Fruit fly (Drosophila melanogaster): Measurements from ENCODE around the gene CG15741.

The CG15741 gene

dm6 chrX:11823003-11823402 lies 14.8 kb downstream of the CG15741 start:
- peak; percentile 11 for TF ChIP-seq CG9948 (tag; optimal IDR thresholded peaks at IDR 0.05)
- TF ChIP-seq CG12605 (GFP tag; IDR thresholded peaks at IDR 0.05), result peak; percentile 85
- no peak for TF ChIP-seq CG10348 (GFP tag; IDR thresholded peaks at IDR 0.05)
- peak; percentile 50; the same call in 2 of the 3 replicates for TF ChIP-seq CG4496 (GFP tag; IDR thresholded peaks at IDR 0.05)
- peak; percentile 54 for TF ChIP-seq CG8301 (tag; optimal IDR thresholded peaks at IDR 0.05)
- TF ChIP-seq CG34367 (tag; optimal IDR thresholded peaks at IDR 0.05), result peak; percentile 14
- TF ChIP-seq CG15710 (tag; optimal IDR thresholded peaks at IDR 0.05), result peak; percentile 19
- peak; percentile 38 for TF ChIP-seq EcR (GFP tag; optimal IDR thresholded peaks at IDR 0.05)
- no peak for TF ChIP-seq Pif1A (GFP tag; optimal IDR thresholded peaks at IDR 0.05)
- TF ChIP-seq rn (GFP tag; IDR thresholded peaks at IDR 0.05), result no peak
- TF ChIP-seq CG8159 (tag; optimal IDR thresholded peaks at IDR 0.05), result peak; percentile 83
- TF ChIP-seq CG13204 (GFP tag; optimal IDR thresholded peaks at IDR 0.05), result no peak
- TF ChIP-seq Ets98B (GFP tag; IDR thresholded peaks at IDR 0.05), result peak; percentile 60
- TF ChIP-seq Snoo (tag; optimal IDR thresholded peaks at IDR 0.05), result no peak
- TF ChIP-seq fd96Ca (GFP tag; IDR thresholded peaks at IDR 0.05), result peak; percentile 62; the same call in 1 of the 3 replicates
- TF ChIP-seq CG17806 (tag; optimal IDR thresholded peaks at IDR 0.05), result peak; percentile 4
- no peak for TF ChIP-seq Pif1B (GFP tag; optimal IDR thresholded peaks at IDR 0.05)
- no peak for TF ChIP-seq CG14655 (GFP tag; optimal IDR thresholded peaks at IDR 0.05)
- peak; percentile 65 for TF ChIP-seq CG32121 (GFP tag; IDR thresholded peaks at IDR 0.05)
- TF ChIP-seq D1 (tag; optimal IDR thresholded peaks at IDR 0.05), result no peak
- TF ChIP-seq gl (tag; optimal IDR thresholded peaks at IDR 0.05), result peak; percentile 44

- TF ChIP-seq CG8159 (tag; optimal IDR thresholded peaks at IDR 0.05), result peak; percentile 81
- no peak for TF ChIP-seq CG9948 (tag; optimal IDR thresholded peaks at IDR 0.05)
- peak; percentile 33 for TF ChIP-seq CG8301 (tag; optimal IDR thresholded peaks at IDR 0.05)
- TF ChIP-seq gl (tag; optimal IDR thresholded peaks at IDR 0.05), result no peak
- no peak for TF ChIP-seq Snoo (tag; optimal IDR thresholded peaks at IDR 0.05)
- TF ChIP-seq Pif1B (GFP tag; optimal IDR thresholded peaks at IDR 0.05), result no peak
- no peak for TF ChIP-seq CG15710 (tag; optimal IDR thresholded peaks at IDR 0.05)
- TF ChIP-seq Ets98B (GFP tag; IDR thresholded peaks at IDR 0.05), result peak; percentile 47
- TF ChIP-seq fd96Ca (GFP tag; IDR thresholded peaks at IDR 0.05), result no peak; the same call in 2 of the 3 replicates
- TF ChIP-seq CG32121 (GFP tag; IDR thresholded peaks at IDR 0.05), result 0 out of 2 replicates have a peak, but pooled peaks have one; percentile 17
- TF ChIP-seq CG10348 (GFP tag; IDR thresholded peaks at IDR 0.05), result no peak
- TF ChIP-seq CG14655 (GFP tag; optimal IDR thresholded peaks at IDR 0.05), result peak; percentile 25
- no peak for TF ChIP-seq CG17806 (tag; optimal IDR thresholded peaks at IDR 0.05)
- TF ChIP-seq CG13204 (GFP tag; optimal IDR thresholded peaks at IDR 0.05), result no peak
- TF ChIP-seq CG34367 (tag; optimal IDR thresholded peaks at IDR 0.05), result no peak
- TF ChIP-seq EcR (GFP tag; optimal IDR thresholded peaks at IDR 0.05), result no peak
- no peak for TF ChIP-seq CG12605 (GFP tag; IDR thresholded peaks at IDR 0.05)
- TF ChIP-seq CG4496 (GFP tag; IDR thresholded peaks at IDR 0.05), result peak; percentile 61; the same call in 2 of the 3 replicates
- TF ChIP-seq D1 (tag; optimal IDR thresholded peaks at IDR 0.05), result no peak
- no peak for TF ChIP-seq rn (GFP tag; IDR thresholded peaks at IDR 0.05)
- TF ChIP-seq Pif1A (GFP tag; optimal IDR thresholded peaks at IDR 0.05), result peak; percentile 27
These were observed 15.9 kb downstream of the CG15741 start for dm6 chrX:11821946-11822345.

- peak; percentile 36 for TF ChIP-seq CG9948 (tag; optimal IDR thresholded peaks at IDR 0.05)
- peak; percentile 30 for TF ChIP-seq CG8159 (tag; optimal IDR thresholded peaks at IDR 0.05)
- TF ChIP-seq EcR (GFP tag; optimal IDR thresholded peaks at IDR 0.05), result no peak
- TF ChIP-seq CG17806 (tag; optimal IDR thresholded peaks at IDR 0.05), result no peak
- TF ChIP-seq Ets98B (GFP tag; IDR thresholded peaks at IDR 0.05), result peak; percentile 61; the same call in 1 of the 2 replicates
- no peak for TF ChIP-seq CG13204 (GFP tag; optimal IDR thresholded peaks at IDR 0.05)
- peak; percentile 43 for TF ChIP-seq CG15710 (tag; optimal IDR thresholded peaks at IDR 0.05)
- TF ChIP-seq Snoo (tag; optimal IDR thresholded peaks at IDR 0.05), result peak; percentile 4
- peak; percentile 68 for TF ChIP-seq fd96Ca (GFP tag; IDR thresholded peaks at IDR 0.05)
- 0 out of 2 replicates have a peak, but pooled peaks have one; percentile 28 for TF ChIP-seq rn (GFP tag; IDR thresholded peaks at IDR 0.05)
- TF ChIP-seq CG34367 (tag; optimal IDR thresholded peaks at IDR 0.05), result peak; percentile 17
- TF ChIP-seq D1 (tag; optimal IDR thresholded peaks at IDR 0.05), result no peak
- TF ChIP-seq CG4496 (GFP tag; IDR thresholded peaks at IDR 0.05), result peak; percentile 72
- no peak; the same call in 1 of the 2 replicates for TF ChIP-seq CG10348 (GFP tag; IDR thresholded peaks at IDR 0.05)
- TF ChIP-seq CG8301 (tag; optimal IDR thresholded peaks at IDR 0.05), result peak; percentile 83
- peak; percentile 86 for TF ChIP-seq CG14655 (GFP tag; optimal IDR thresholded peaks at IDR 0.05)
- peak; percentile 60 for TF ChIP-seq CG32121 (GFP tag; IDR thresholded peaks at IDR 0.05)
- peak; percentile 58 for TF ChIP-seq Pif1B (GFP tag; optimal IDR thresholded peaks at IDR 0.05)
- no peak; the same call in 1 of the 2 replicates for TF ChIP-seq CG12605 (GFP tag; IDR thresholded peaks at IDR 0.05)
- peak; percentile 52 for TF ChIP-seq Pif1A (GFP tag; optimal IDR thresholded peaks at IDR 0.05)
- no peak for TF ChIP-seq gl (tag; optimal IDR thresholded peaks at IDR 0.05)
These were observed 17.3 kb downstream of the CG15741 start for dm6 chrX:11820284-11821075.

- no peak for TF ChIP-seq CG13204 (GFP tag; optimal IDR thresholded peaks at IDR 0.05)
- no peak for TF ChIP-seq CG12605 (GFP tag; IDR thresholded peaks at IDR 0.05)
- peak; percentile 2 for TF ChIP-seq CG8159 (tag; optimal IDR thresholded peaks at IDR 0.05)
- no peak for TF ChIP-seq CG15710 (tag; optimal IDR thresholded peaks at IDR 0.05)
- TF ChIP-seq EcR (GFP tag; optimal IDR thresholded peaks at IDR 0.05), result peak; percentile 90
- TF ChIP-seq Ets98B (GFP tag; IDR thresholded peaks at IDR 0.05), result no peak
- peak; percentile 56; the same call in 2 of the 3 replicates for TF ChIP-seq CG4496 (GFP tag; IDR thresholded peaks at IDR 0.05)
- no peak for TF ChIP-seq Snoo (tag; optimal IDR thresholded peaks at IDR 0.05)
- TF ChIP-seq rn (GFP tag; IDR thresholded peaks at IDR 0.05), result no peak
- peak; percentile 1 for TF ChIP-seq CG8301 (tag; optimal IDR thresholded peaks at IDR 0.05)
- TF ChIP-seq CG14655 (GFP tag; optimal IDR thresholded peaks at IDR 0.05), result peak; percentile 43
These were observed 18.5 kb downstream of the CG15741 start for dm6 chrX:11819241-11819862.

All from whole organism, pupa.